Worm (Caenorhabditis elegans) whole organism, midembryonic: ENCODE measurements around the gene C45B2.3.

Source experiments
- T22C8.4 ChIP-seq: fragments of 200-800 bp; sonication (Bioruptor generic); IDR thresholded peaks from 2 replicates; pipeline ENCODE4 v1.3.6; 2022; ENCODE audit warnings: missing genetic modification characterization, missing compliant biosample characterization
- cog-1 ChIP-seq: sonication (generic microtip); optimal IDR thresholded peaks from 2 replicates; lab custom pipeline; 2016; ENCODE audit warnings: missing genetic modification characterization, missing compliant biosample characterization

DNA sequence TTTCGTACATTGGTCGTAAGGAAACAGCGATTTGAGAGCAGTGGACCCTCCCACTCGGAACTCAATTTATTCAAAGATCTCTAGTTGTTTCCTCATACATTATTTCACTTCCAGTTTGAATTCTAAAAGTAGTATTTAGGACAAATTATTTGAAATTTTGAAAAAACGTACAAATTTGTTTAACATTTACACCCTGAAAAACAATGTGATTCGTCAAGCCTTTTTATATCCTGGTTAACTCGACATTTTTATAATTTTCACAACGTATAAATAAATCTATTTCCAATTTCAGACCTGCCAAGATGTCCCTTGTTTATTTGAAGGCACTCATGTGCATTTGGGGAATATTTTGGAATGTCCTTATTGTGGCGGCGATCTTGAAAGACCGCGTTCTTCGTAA, 32.7 kb downstream of the C45B2.3 start, which contains the start of gene C15H9.3:
- TF ChIP-seq T22C8.4 (GFP tag; lab: Robert Waterston, UW) = no peak
- TF ChIP-seq cog-1 (tag; lab: Kevin White, UChicago) = no peak
